Fruit fly (Drosophila melanogaster): ENCODE measurements around the gene wake.

- TF ChIP-seq CG8478 (optimal IDR thresholded peaks at IDR 0.05) (no peak), CTCF (optimal IDR thresholded peaks at IDR 0.05) (no peak)
Measured at dm6 chr3R:22613448-22613847, 26.2 kb upstream of the wake start, which contains the start of the genes CG31156 and mRRF2.
